Fruit fly (Drosophila melanogaster): ENCODE measurements around the gene CG6790.

The CG6790 gene

dm6 chr3R:11589764-11590358, 11.3 kb upstream of the CG6790 start, which contains the start of gene CG6791:
CG6791 (minus strand) TSS chr3R:11590146.
- TF ChIP-seq brk (GFP tag; optimal IDR thresholded peaks at IDR 0.05) (no peak), Sp1 (GFP tag; optimal IDR thresholded peaks at IDR 0.05) (no peak), Hnf4 (GFP tag; optimal IDR thresholded peaks at IDR 0.05) (no peak), sv (GFP tag; optimal IDR thresholded peaks at IDR 0.05) (no peak), Dfd (GFP tag; optimal IDR thresholded peaks at IDR 0.05) (no peak), CrebA (GFP tag; optimal IDR thresholded peaks at IDR 0.05; ENCODE audit: borderline replicate concordance) (no peak), GATAd (GFP tag; optimal IDR thresholded peaks at IDR 0.05) (no peak)

- TF ChIP-seq Hnf4 (GFP tag; optimal IDR thresholded peaks at IDR 0.05) (no peak), jim (GFP tag; optimal IDR thresholded peaks at IDR 0.05) (no peak), brk (GFP tag; optimal IDR thresholded peaks at IDR 0.05) (no peak), Dfd (GFP tag; optimal IDR thresholded peaks at IDR 0.05) (no peak), N (GFP tag; optimal IDR thresholded peaks at IDR 0.05) (no peak), usp (GFP tag; optimal IDR thresholded peaks at IDR 0.05) (no peak), ey (GFP tag; optimal IDR thresholded peaks at IDR 0.05) (peak; percentile 59), Sp1 (GFP tag; optimal IDR thresholded peaks at IDR 0.05) (no peak)
These were observed 3.7 kb upstream of the CG6790 start for dm6 chr3R:11582253-11582589.

- peak; percentile 37 for TF ChIP-seq psq (GFP tag; optimal IDR thresholded peaks at IDR 0.05)
- peak; percentile 10 for TF ChIP-seq OdsH (GFP tag; optimal IDR thresholded peaks at IDR 0.05)
- no peak for TF ChIP-seq CG9705 (GFP tag; optimal IDR thresholded peaks at IDR 0.05)
- peak; percentile 3 for TF ChIP-seq Hr83 (GFP tag; optimal IDR thresholded peaks at IDR 0.05; ENCODE audit: poor library complexity, severe bottlenecking)
- TF ChIP-seq Rel (GFP tag; optimal IDR thresholded peaks at IDR 0.05) = no peak
- no peak for TF ChIP-seq Rel (tag; optimal IDR thresholded peaks at IDR 0.05)
These were observed 3.1 kb upstream of the CG6790 start, which contains the start of gene wkd for dm6 chr3R:11581340-11582252. wkd (plus strand) TSS chr3R:11581576.

- TF ChIP-seq fru (GFP tag; optimal IDR thresholded peaks at IDR 0.05) (no peak), lola (GFP tag; optimal IDR thresholded peaks at IDR 0.05) (no peak), Sp1 (GFP tag; optimal IDR thresholded peaks at IDR 0.05) (no peak), rgr (GFP tag; optimal IDR thresholded peaks at IDR 0.05) (no peak), dl (GFP tag; optimal IDR thresholded peaks at IDR 0.05; ENCODE audit: insufficient read depth in 1 of 2, partially characterized antibody in 2 of 2) (no peak), pan (optimal IDR thresholded peaks at IDR 0.05) (no peak), dmrt93B (GFP tag; optimal IDR thresholded peaks at IDR 0.05) (no peak), tai (GFP tag; optimal IDR thresholded peaks at IDR 0.05) (no peak), OdsH (GFP tag; optimal IDR thresholded peaks at IDR 0.05) (no peak), Rel (GFP tag; optimal IDR thresholded peaks at IDR 0.05) (no peak), Rel (tag; optimal IDR thresholded peaks at IDR 0.05) (no peak), Dif (GFP tag; optimal IDR thresholded peaks at IDR 0.05; ENCODE audit: partially characterized antibody) (no peak), HLH106 (tag; optimal IDR thresholded peaks at IDR 0.05) (no peak), h (GFP tag; optimal IDR thresholded peaks at IDR 0.05) (no peak), N (GFP tag; optimal IDR thresholded peaks at IDR 0.05) (no peak), Abd-B (GFP tag; optimal IDR thresholded peaks at IDR 0.05) (no peak), Myc (optimal IDR thresholded peaks at IDR 0.05) (no peak), usp (GFP tag; optimal IDR thresholded peaks at IDR 0.05) (no peak), dsf (GFP tag; optimal IDR thresholded peaks at IDR 0.05; ENCODE audit: borderline replicate concordance) (no peak), GATAd (GFP tag; optimal IDR thresholded peaks at IDR 0.05) (no peak)
These were observed 7.1 kb downstream of the CG6790 start for dm6 chr3R:11571408-11571807.

- no peak for TF ChIP-seq usp (GFP tag; optimal IDR thresholded peaks at IDR 0.05)
- TF ChIP-seq CG9705 (GFP tag; optimal IDR thresholded peaks at IDR 0.05) = no peak
- TF ChIP-seq HLH106 (tag; optimal IDR thresholded peaks at IDR 0.05) = no peak
- TF ChIP-seq jim (GFP tag; optimal IDR thresholded peaks at IDR 0.05) = no peak
- TF ChIP-seq dmrt93B (GFP tag; optimal IDR thresholded peaks at IDR 0.05) = no peak
- TF ChIP-seq Rel (GFP tag; optimal IDR thresholded peaks at IDR 0.05) = no peak
- no peak for TF ChIP-seq Rel (tag; optimal IDR thresholded peaks at IDR 0.05)
- TF ChIP-seq OdsH (GFP tag; optimal IDR thresholded peaks at IDR 0.05) = no peak
- TF ChIP-seq ey (GFP tag; optimal IDR thresholded peaks at IDR 0.05) = no peak
These were observed 8.6 kb downstream of the CG6790 start for dm6 chr3R:11569993-11570392.

All from whole organism, wandering third instar larva.